Fruit fly (Drosophila melanogaster) whole organism, prepupa: ENCODE measurements around the gene Mst87F.

Experiments
- Blimp-1 ChIP-seq: fragments of 200-800 bp; sonication (Bioruptor generic); optimal IDR thresholded peaks from 3 replicates; lab custom pipeline; 2017; ENCODE audit warnings: missing biosample characterization, missing genetic modification characterization, mild to moderate bottlenecking, moderate library complexity, missing genetic modification reagents
- CG10669 ChIP-seq: fragments of 200-800 bp; sonication (Bioruptor generic); optimal IDR thresholded peaks from 3 replicates; lab custom pipeline; 2018; ENCODE audit warnings: missing biosample characterization, mild to moderate bottlenecking, missing genetic modification characterization, moderate library complexity
- CG11294 ChIP-seq: fragments of 200-800 bp; sonication (Bioruptor generic); IDR thresholded peaks from 2 replicates; pipeline ENCODE4 v1.3.6; 2022; ENCODE audit warnings: missing biosample characterization, missing genetic modification characterization
- CG11902 ChIP-seq: fragments of 200-800 bp; sonication (Bioruptor generic); optimal IDR thresholded peaks from 3 replicates; lab custom pipeline; 2016; ENCODE audit warnings: missing biosample characterization, missing genetic modification characterization
- CG15336 ChIP-seq: fragments of 200-800 bp; sonication (Bioruptor generic); IDR thresholded peaks from 2 replicates; pipeline ENCODE4 v1.3.6; 2022; ENCODE audit warnings: missing biosample characterization, missing genetic modification characterization
- CG16779 ChIP-seq: fragments of 200-800 bp; sonication (Bioruptor generic); optimal IDR thresholded peaks from 3 replicates; lab custom pipeline; 2017; ENCODE audit warnings: missing biosample characterization, mild to moderate bottlenecking, missing genetic modification characterization
- CG3032 ChIP-seq: fragments of 200-800 bp; optimal IDR thresholded peaks from 2 replicates; lab custom pipeline; 2019; ENCODE audit warnings: missing biosample characterization, mild to moderate bottlenecking, missing genetic modification characterization, moderate library complexity
- CG31627 ChIP-seq: fragments of 200-800 bp; sonication (Bioruptor generic); optimal IDR thresholded peaks from 3 replicates; lab custom pipeline; 2016; ENCODE audit warnings: missing biosample characterization, missing genetic modification characterization
- CG32006 ChIP-seq: fragments of 200-800 bp; sonication (Bioruptor generic); optimal IDR thresholded peaks from 3 replicates; lab custom pipeline; 2017; ENCODE audit warnings: missing biosample characterization, mild to moderate bottlenecking, missing genetic modification characterization
- CG34406 ChIP-seq: fragments of 200-800 bp; sonication (Bioruptor generic); optimal IDR thresholded peaks from 3 replicates; lab custom pipeline; 2016; ENCODE audit warnings: missing biosample characterization, missing genetic modification characterization
- CG4318 ChIP-seq: fragments of 200-800 bp; sonication (Bioruptor generic); optimal IDR thresholded peaks from 3 replicates; lab custom pipeline; 2017; ENCODE audit warnings: missing biosample characterization, mild to moderate bottlenecking, missing genetic modification characterization
- CG6163 ChIP-seq: fragments of 200-800 bp; sonication (Bioruptor generic); IDR thresholded peaks from 3 replicates; pipeline ENCODE4 v1.3.6; 2022; ENCODE audit warnings: missing biosample characterization, missing genetic modification characterization
- CG6276 ChIP-seq: fragments of 200-800 bp; sonication (Bioruptor generic); optimal IDR thresholded peaks from 2 replicates; lab custom pipeline; 2017; ENCODE audit warnings: missing biosample characterization, mild to moderate bottlenecking, missing genetic modification characterization
- CG8319 ChIP-seq: fragments of 200-800 bp; sonication (Bioruptor generic); optimal IDR thresholded peaks from 3 replicates; lab custom pipeline; 2016; ENCODE audit warnings: missing biosample characterization, missing genetic modification characterization
- Eip78C ChIP-seq: fragments of 200-800 bp; sonication (Bioruptor generic); peaks from one replicate; lab custom pipeline; 2016; ENCODE audit warnings: missing biosample characterization, missing genetic modification characterization
- Ets21C ChIP-seq: fragments of 200-800 bp; sonication (Bioruptor generic); optimal IDR thresholded peaks from 3 replicates; lab custom pipeline; 2016; ENCODE audit warnings: missing biosample characterization, missing genetic modification characterization
- Gug ChIP-seq: fragments of 200-800 bp; sonication (Bioruptor generic); IDR thresholded peaks from 2 replicates; pipeline ENCODE4 v1.3.6; 2022; ENCODE audit warnings: missing biosample characterization, missing genetic modification characterization
- Hr38 ChIP-seq: sonication (Bioruptor generic); optimal IDR thresholded peaks from 2 replicates; lab custom pipeline; 2016; ENCODE audit warnings: missing biosample characterization, missing genetic modification characterization
- Hr39 ChIP-seq: fragments of 200-800 bp; sonication (Bioruptor generic); optimal IDR thresholded peaks from 2 replicates; lab custom pipeline; 2016; ENCODE audit warnings: missing biosample characterization, missing genetic modification characterization
- Hr4 ChIP-seq: fragments of 200-800 bp; sonication (Bioruptor generic); optimal IDR thresholded peaks from 3 replicates; lab custom pipeline; 2016; ENCODE audit warnings: missing biosample characterization, missing genetic modification characterization
- Met ChIP-seq: fragments of 200-800 bp; sonication (Bioruptor generic); optimal IDR thresholded peaks from 3 replicates; lab custom pipeline; 2016; ENCODE audit warnings: missing biosample characterization, missing genetic modification characterization
- OdsH ChIP-seq: fragments of 200-800 bp; sonication (Bioruptor generic); optimal IDR thresholded peaks from 3 replicates; lab custom pipeline; 2016; ENCODE audit warnings: missing biosample characterization, missing genetic modification characterization
- Smox ChIP-seq: fragments of 200-800 bp; sonication (Bioruptor generic); optimal IDR thresholded peaks from 3 replicates; lab custom pipeline; 2016; ENCODE audit warnings: missing biosample characterization, missing genetic modification characterization
- Sox102F ChIP-seq: fragments of 200-800 bp; sonication (Bioruptor generic); optimal IDR thresholded peaks from 2 replicates; lab custom pipeline; 2016; ENCODE audit warnings: missing biosample characterization, mild to moderate bottlenecking, missing genetic modification characterization
- Sox15 ChIP-seq: fragments of 200-800 bp; sonication (Bioruptor generic); optimal IDR thresholded peaks from 3 replicates; lab custom pipeline; 2016; ENCODE audit warnings: missing biosample characterization, missing genetic modification characterization
- achi ChIP-seq: fragments of 200-800 bp; sonication (Bioruptor generic); optimal IDR thresholded peaks from 3 replicates; lab custom pipeline; 2016; ENCODE audit warnings: missing biosample characterization, missing genetic modification characterization
- acj6 ChIP-seq: fragments of 200-800 bp; sonication (Bioruptor generic); optimal IDR thresholded peaks from 3 replicates; lab custom pipeline; 2016; ENCODE audit warnings: missing biosample characterization, missing genetic modification characterization
- dsx ChIP-seq: fragments of 200-800 bp; optimal IDR thresholded peaks from 3 replicates; lab custom pipeline; 2019; ENCODE audit warnings: missing biosample characterization, mild to moderate bottlenecking, missing genetic modification characterization, moderate library complexity; ENCODE audit not compliant: poor library complexity, severe bottlenecking
- eg ChIP-seq: fragments of 200-800 bp; sonication (Bioruptor generic); IDR thresholded peaks from 3 replicates; pipeline ENCODE4 v1.3.6; 2022; ENCODE audit warnings: missing biosample characterization, missing genetic modification characterization
- fd59A ChIP-seq: fragments of 200-800 bp; sonication (Bioruptor generic); optimal IDR thresholded peaks from 2 replicates; lab custom pipeline; 2017; ENCODE audit warnings: missing biosample characterization, mild to moderate bottlenecking, missing genetic modification characterization, missing genetic modification reagents
- fd85E ChIP-seq: fragments of 200-800 bp; sonication (Bioruptor generic); optimal IDR thresholded peaks from 3 replicates; lab custom pipeline; 2016; ENCODE audit warnings: missing biosample characterization, missing genetic modification characterization
- lz ChIP-seq: fragments of 200-800 bp; sonication (Bioruptor generic); optimal IDR thresholded peaks from 3 replicates; lab custom pipeline; 2016; ENCODE audit warnings: missing biosample characterization, missing genetic modification characterization
- salr ChIP-seq, 2 experiments: fragments of 200-800 bp; sonication (Bioruptor generic); optimal IDR thresholded peaks; 3 replicates each; lab custom pipeline; 2016 to 2018; ENCODE audit warnings: missing biosample characterization in 2 of 2, missing genetic modification characterization in 2 of 2, mild to moderate bottlenecking in 1 of 2
- ss ChIP-seq, 2 experiments: fragments of 200-800 bp; sonication (Bioruptor generic); optimal IDR thresholded peaks; 2 replicates in 1 of 2; 3 replicates in 1 of 2; lab custom pipeline; 2017 to 2018; ENCODE audit warnings: mild to moderate bottlenecking in 2 of 2, missing biosample characterization in 2 of 2, missing genetic modification characterization in 2 of 2, moderate library complexity in 1 of 2
- svp ChIP-seq: fragments of 200-800 bp; sonication (Bioruptor generic); peaks from one replicate; lab custom pipeline; 2016; ENCODE audit warnings: missing biosample characterization, missing genetic modification characterization
- topi ChIP-seq: fragments of 200-800 bp; sonication (Bioruptor generic); optimal IDR thresholded peaks from 3 replicates; lab custom pipeline; 2016; ENCODE audit warnings: missing biosample characterization, missing genetic modification characterization

The Mst87F gene

DNA sequence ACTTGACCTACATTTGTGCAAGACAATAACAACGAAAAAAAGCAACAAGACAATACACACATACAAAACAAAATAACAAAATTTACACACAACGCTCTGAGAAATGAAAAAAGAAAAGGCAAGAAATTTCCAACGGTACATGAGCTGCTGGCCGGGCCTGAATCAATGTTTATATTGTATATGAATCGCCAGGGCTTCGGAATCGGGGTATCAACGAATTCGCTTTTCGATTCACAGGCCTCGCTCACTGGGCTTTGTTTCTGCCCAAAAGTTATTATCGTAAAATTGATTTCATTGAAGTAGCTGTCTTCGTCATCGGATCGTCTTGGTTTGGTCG is 11.5 kb downstream of the Mst87F start (continued):
- no peak for TF ChIP-seq CG11902 (GFP tag; lab: Kevin White, UChicago)
- TF ChIP-seq Gug (GFP tag; lab: Robert Waterston, UW): no peak
- TF ChIP-seq Ets21C (GFP tag; lab: Kevin White, UChicago): no peak
- peak; percentile 4 for TF ChIP-seq dsx (GFP tag; lab: Kevin White, UChicago)
- no peak for TF ChIP-seq CG32006 (GFP tag; lab: Kevin White, UChicago)
- TF ChIP-seq lz (GFP tag; lab: Kevin White, UChicago): peak; percentile 21
- TF ChIP-seq CG8319 (GFP tag; lab: Kevin White, UChicago): peak; percentile 0
- TF ChIP-seq CG4318 (GFP tag; lab: Kevin White, UChicago): no peak
- peak; percentile 18 for TF ChIP-seq CG10669 (GFP tag; lab: Kevin White, UChicago)
- TF ChIP-seq Blimp-1: peak; percentile 74
- TF ChIP-seq fd59A (GFP tag; lab: Kevin White, UChicago): no peak
- peak; percentile 53 for TF ChIP-seq Sox102F (GFP tag; lab: Kevin White, UChicago)
- TF ChIP-seq Hr38 (GFP tag; lab: Kevin White, UChicago): no peak
- TF ChIP-seq Sox15 (GFP tag; lab: Kevin White, UChicago): no peak
- TF ChIP-seq salr (GFP tag; optimal IDR thresholded peaks at IDR 0.05; lab: Kevin White, UChicago): no peak
- TF ChIP-seq CG11294 (GFP tag; lab: Robert Waterston, UW): no peak

DNA sequence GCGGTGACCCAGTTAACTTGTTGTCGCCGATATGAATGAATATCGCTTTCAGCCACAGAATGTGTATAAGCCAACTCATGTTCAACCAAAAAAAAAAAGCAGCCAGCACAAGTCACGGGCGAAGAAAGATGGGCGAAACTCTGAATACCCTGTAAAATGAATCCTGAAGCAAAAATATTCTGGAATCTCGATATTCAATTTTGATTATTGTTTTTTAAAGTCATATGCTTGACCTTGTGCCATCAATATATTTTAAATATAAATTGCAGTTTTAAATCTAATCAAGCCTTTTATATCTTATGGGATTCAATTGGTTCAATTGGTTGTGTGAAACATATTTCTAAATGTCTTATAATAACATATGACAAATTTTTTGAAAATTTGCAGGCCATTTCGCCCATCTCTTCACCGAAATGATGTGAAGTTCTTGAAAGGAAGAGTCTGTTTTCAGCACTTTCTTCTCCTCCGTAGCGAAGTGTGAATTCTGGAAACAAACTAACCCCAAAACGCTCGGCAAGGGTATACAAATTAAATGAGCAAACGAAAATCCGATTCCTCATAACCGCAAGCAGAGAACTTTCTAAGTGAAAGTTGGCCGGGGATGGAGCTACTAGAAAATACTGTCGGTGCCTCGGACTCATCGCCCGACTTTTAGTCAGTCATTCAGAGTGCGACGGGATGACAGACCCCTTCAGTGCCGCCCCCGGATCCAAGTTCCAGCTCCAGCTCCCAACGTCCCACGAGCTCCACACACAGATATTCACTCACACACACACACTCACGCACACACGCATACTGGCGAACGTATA is 12.0 kb downstream of the Mst87F start:
- TF ChIP-seq OdsH (peak; percentile 7), CG4318 (GFP tag; lab: Kevin White, UChicago) (peak; percentile 4), dsx (GFP tag; lab: Kevin White, UChicago) (no peak), CG32006 (GFP tag; lab: Kevin White, UChicago) (peak; percentile 65), svp (GFP tag; lab: Kevin White, UChicago) (peak; percentile 72), Eip78C (GFP tag; lab: Kevin White, UChicago) (peak; percentile 59), acj6 (peak; percentile 6), ss (GFP tag; optimal IDR thresholded peaks at IDR 0.05; lab: Kevin White, UChicago) (no peak), CG15336 (no peak), Met (GFP tag; lab: Kevin White, UChicago) (peak; percentile 32), Hr4 (GFP tag; lab: Kevin White, UChicago) (peak; percentile 20), CG10669 (GFP tag; lab: Kevin White, UChicago) (no peak), CG3032 (tag; lab: Kevin White, UChicago) (no peak), CG31627 (GFP tag; lab: Kevin White, UChicago) (peak; percentile 5), CG34406 (GFP tag; lab: Kevin White, UChicago) (peak; percentile 0), achi (GFP tag; lab: Kevin White, UChicago) (no peak), Blimp-1 (peak; percentile 90), Smox (GFP tag; lab: Kevin White, UChicago) (peak; percentile 4)

DNA sequence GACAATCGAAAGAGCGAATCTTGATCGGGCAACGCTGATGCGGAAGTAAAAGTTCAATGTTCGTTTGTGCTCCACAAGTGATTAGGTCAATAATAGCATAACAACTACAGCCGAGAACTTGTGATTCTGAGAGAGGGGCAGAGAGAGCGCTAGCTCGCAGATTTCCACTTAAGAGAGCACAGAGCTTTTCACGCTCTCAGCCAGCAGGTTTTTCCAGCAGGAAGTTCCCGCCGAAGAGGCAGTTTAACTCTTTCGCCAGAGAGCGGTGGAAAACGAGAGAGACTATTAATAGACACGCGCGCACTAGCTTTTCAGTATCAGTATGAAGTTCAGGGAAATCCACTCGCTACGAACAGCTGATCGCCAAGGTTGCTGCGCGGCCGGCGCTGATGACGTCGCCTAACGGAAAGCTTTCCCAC is 12.8 kb downstream of the Mst87F start:
- TF ChIP-seq Eip78C (GFP tag; lab: Kevin White, UChicago): peak; percentile 22
- peak; percentile 50; the same call in 2 of the 3 replicates for TF ChIP-seq eg
- TF ChIP-seq lz (GFP tag; lab: Kevin White, UChicago): no peak
- TF ChIP-seq acj6: no peak
- TF ChIP-seq dsx (GFP tag; lab: Kevin White, UChicago): no peak
- peak; percentile 2 for TF ChIP-seq CG16779
- TF ChIP-seq ss (GFP tag; optimal IDR thresholded peaks at IDR 0.05; lab: Kevin White, UChicago): peak in 1 of 2 experiments; percentile 29
- peak; percentile 47; the same call in 1 of the 2 replicates for TF ChIP-seq CG15336
- TF ChIP-seq Hr39: no peak
- no peak for TF ChIP-seq Hr38 (GFP tag; lab: Kevin White, UChicago)
- 0 out of 3 replicates have a peak, but pooled peaks have one; percentile 43 for TF ChIP-seq CG6163 (GFP tag; lab: Robert Waterston, UW)
- no peak for TF ChIP-seq topi (GFP tag; lab: Kevin White, UChicago)
- peak; percentile 3 for TF ChIP-seq CG6276
- TF ChIP-seq fd85E: no peak
- peak; percentile 79 for TF ChIP-seq svp (GFP tag; lab: Kevin White, UChicago)
